Worm (Caenorhabditis elegans) whole organism, L2 larva: ENCODE data around the gene srd-70.

Source experiments
- R02D3.7 ChIP-seq: fragments of 150-350 bp; optimal IDR thresholded peaks from 2 replicates; lab custom pipeline; 2014; ENCODE audit warnings: missing biosample characterization, missing genetic modification characterization
- ZK546.5 ChIP-seq: sonication (generic microtip); optimal IDR thresholded peaks from 2 replicates; lab custom pipeline; 2017; ENCODE audit warnings: missing biosample characterization, missing genetic modification characterization
- aly-2 ChIP-seq: fragments of 150-350 bp; optimal IDR thresholded peaks from 2 replicates; lab custom pipeline; 2014; ENCODE audit warnings: missing biosample characterization, missing genetic modification characterization
- ama-1 ChIP-seq: fragments of 150-350 bp; optimal IDR thresholded peaks from 2 replicates; lab custom pipeline; 2018; ENCODE audit warnings: inconsistent platforms
- blmp-1 ChIP-seq: sonication (generic microtip); optimal IDR thresholded peaks from 2 replicates; lab custom pipeline; 2017; ENCODE audit warnings: missing genetic modification characterization, mild to moderate bottlenecking, missing compliant biosample characterization, antibody characterized with exemption, moderate library complexity; ENCODE audit not compliant: insufficient read depth
- egl-27 ChIP-seq: sonication (generic microtip); optimal IDR thresholded peaks from 3 replicates; lab custom pipeline; 2017; ENCODE audit warnings: missing biosample characterization, missing genetic modification reagents, missing genetic modification characterization
- lin-13 ChIP-seq: fragments of 150-350 bp; optimal IDR thresholded peaks from 2 replicates; lab custom pipeline; 2014; ENCODE audit warnings: missing biosample characterization, missing genetic modification reagents, missing genetic modification characterization
- lsy-2 ChIP-seq, 2 experiments: fragments of 150-350 bp in 1 of 2; sonication (generic microtip) in 1 of 2; optimal IDR thresholded peaks; 2 replicates each; lab custom pipeline; 2014 to 2017; ENCODE audit warnings: missing biosample characterization in 2 of 2, missing genetic modification characterization in 2 of 2
- nhr-10 ChIP-seq: sonication (generic microtip); optimal IDR thresholded peaks from 2 replicates; lab custom pipeline; 2017; ENCODE audit warnings: missing biosample characterization, missing genetic modification characterization
- nhr-11 ChIP-seq: fragments of 150-350 bp; optimal IDR thresholded peaks from 2 replicates; lab custom pipeline; 2014; ENCODE audit warnings: missing biosample characterization, missing genetic modification characterization
- unc-62 ChIP-seq: fragments of 150-350 bp; optimal IDR thresholded peaks from 2 replicates; lab custom pipeline; 2014; ENCODE audit warnings: missing biosample characterization, missing genetic modification reagents, missing genetic modification characterization
- zag-1 ChIP-seq: fragments of 150-350 bp; optimal IDR thresholded peaks from 2 replicates; lab custom pipeline; 2014; ENCODE audit warnings: missing biosample characterization, missing genetic modification characterization
- ztf-11 ChIP-seq: sonication (generic microtip); optimal IDR thresholded peaks from 2 replicates; lab custom pipeline; 2017; ENCODE audit warnings: missing biosample characterization, missing genetic modification characterization

- TF ChIP-seq unc-62 (no peak), zag-1 (no peak), lsy-2 (tag; optimal IDR thresholded peaks at IDR 0.05; lab: Kevin White, UChicago) (no peak), nhr-11 (no peak), blmp-1 (tag; lab: Kevin White, UChicago) (no peak), ztf-11 (no peak), egl-27 (tag; lab: Kevin White, UChicago) (no peak), ZK546.5 (tag; lab: Kevin White, UChicago) (no peak), aly-2 (tag; lab: Kevin White, UChicago) (no peak), nhr-10 (tag; lab: Kevin White, UChicago) (no peak), ama-1 (lab: Kevin White, UChicago) (no peak), lin-13 (no peak), R02D3.7 (tag; lab: Kevin White, UChicago) (no peak)
These were observed 31.4 kb downstream of the srd-70 start, which contains the start of gene dhcr-7 for ce11 chrV:20485285-20485684.
